Worm (Caenorhabditis elegans) whole organism, mixed stage, embryonic: ENCODE data around the gene nta-1.
"Not testable (repeated sequence)": the region's sequence is repeated elsewhere in the genome, so short reads cannot be mapped to it uniquely, and the experiment has no call there.

Experiments used
- bed-3 ChIP-seq: fragments of 200-800 bp; sonication (Bioruptor generic); optimal IDR thresholded peaks from 3 replicates; lab custom pipeline; 2018; ENCODE audit warnings: mild to moderate bottlenecking, missing genetic modification characterization, moderate library complexity, missing compliant biosample characterization
- blmp-1 ChIP-seq: fragments of 150-350 bp; optimal IDR thresholded peaks from 2 replicates; lab custom pipeline; 2014; ENCODE audit warnings: missing biosample characterization, missing genetic modification characterization
- ceh-39 ChIP-seq: fragments of 150-350 bp; optimal IDR thresholded peaks from 2 replicates; lab custom pipeline; 2014; ENCODE audit warnings: missing biosample characterization, missing genetic modification characterization
- ceh-43 ChIP-seq: fragments of 200-800 bp; sonication (Bioruptor generic); optimal IDR thresholded peaks from 2 replicates; lab custom pipeline; 2018; ENCODE audit warnings: mild to moderate bottlenecking, missing genetic modification characterization, moderate library complexity, missing compliant biosample characterization
- ceh-83 ChIP-seq: fragments of 200-800 bp; sonication (Bioruptor generic); optimal IDR thresholded peaks from 2 replicates; lab custom pipeline; 2018; ENCODE audit warnings: mild to moderate bottlenecking, missing genetic modification characterization, missing compliant biosample characterization
- ces-1 ChIP-seq: fragments of 150-350 bp; optimal IDR thresholded peaks from 2 replicates; lab custom pipeline; 2014; ENCODE audit warnings: missing biosample characterization, missing genetic modification reagents, missing genetic modification characterization
- cnd-1 ChIP-seq: fragments of 200-800 bp; sonication (Bioruptor generic); optimal IDR thresholded peaks from 2 replicates; lab custom pipeline; 2018; ENCODE audit warnings: mild to moderate bottlenecking, missing genetic modification characterization, missing compliant biosample characterization
- drap-1 ChIP-seq: fragments of 200-800 bp; sonication (Bioruptor generic); optimal IDR thresholded peaks from 3 replicates; lab custom pipeline; 2018; ENCODE audit warnings: mild to moderate bottlenecking, missing genetic modification characterization, missing compliant biosample characterization
- elt-1 ChIP-seq: sonication (generic microtip); optimal IDR thresholded peaks from 2 replicates; lab custom pipeline; 2017; ENCODE audit warnings: missing genetic modification characterization, mild to moderate bottlenecking, missing compliant biosample characterization, antibody characterized with exemption, moderate library complexity, borderline replicate concordance; ENCODE audit not compliant: insufficient read depth
- elt-3 ChIP-seq: fragments of 150-350 bp; optimal IDR thresholded peaks from 2 replicates; lab custom pipeline; 2014; ENCODE audit warnings: missing biosample characterization, missing genetic modification characterization
- flh-1 ChIP-seq: fragments of 200-800 bp; sonication (Bioruptor generic); optimal IDR thresholded peaks from 2 replicates; lab custom pipeline; 2018; ENCODE audit warnings: mild to moderate bottlenecking, missing genetic modification characterization, moderate library complexity, missing compliant biosample characterization
- ham-2 ChIP-seq: fragments of 200-800 bp; sonication (Bioruptor generic); optimal IDR thresholded peaks from 2 replicates; lab custom pipeline; 2018; ENCODE audit warnings: mild to moderate bottlenecking, missing genetic modification characterization, missing compliant biosample characterization
- hlh-1 ChIP-seq: fragments of 150-350 bp; optimal IDR thresholded peaks from 2 replicates; lab custom pipeline; 2014; ENCODE audit warnings: missing biosample characterization, missing genetic modification reagents, missing genetic modification characterization
- lin-13 ChIP-seq: fragments of 150-350 bp; optimal IDR thresholded peaks from 2 replicates; lab custom pipeline; 2014; ENCODE audit warnings: missing biosample characterization, missing genetic modification characterization
- lin-32 ChIP-seq: fragments of 200-800 bp; sonication (Bioruptor generic); optimal IDR thresholded peaks from 2 replicates; lab custom pipeline; 2018; ENCODE audit warnings: mild to moderate bottlenecking, missing genetic modification characterization, missing compliant biosample characterization
- mab-5 ChIP-seq: fragments of 150-350 bp; optimal IDR thresholded peaks from 2 replicates; lab custom pipeline; 2014; ENCODE audit warnings: missing biosample characterization, missing genetic modification characterization
- mep-1 ChIP-seq: fragments of 150-350 bp; optimal IDR thresholded peaks from 2 replicates; lab custom pipeline; 2017; ENCODE audit warnings: missing biosample characterization, missing genetic modification reagents, missing genetic modification characterization, inconsistent platforms
- mls-2 ChIP-seq: sonication (generic microtip); optimal IDR thresholded peaks from 2 replicates; lab custom pipeline; 2016; ENCODE audit warnings: mild to moderate bottlenecking, missing genetic modification characterization, moderate library complexity, missing compliant biosample characterization
- nhr-12 ChIP-seq: fragments of 150-350 bp; optimal IDR thresholded peaks from 2 replicates; lab custom pipeline; 2014; ENCODE audit warnings: missing biosample characterization, missing genetic modification characterization
- nhr-2 ChIP-seq: fragments of 150-350 bp; optimal IDR thresholded peaks from 2 replicates; lab custom pipeline; 2014; ENCODE audit warnings: missing biosample characterization, missing genetic modification characterization
- nhr-237 ChIP-seq: fragments of 150-350 bp; optimal IDR thresholded peaks from 2 replicates; lab custom pipeline; 2014; ENCODE audit warnings: missing biosample characterization, missing genetic modification characterization
- nhr-28 ChIP-seq: fragments of 150-350 bp; optimal IDR thresholded peaks from 2 replicates; lab custom pipeline; 2014; ENCODE audit warnings: missing biosample characterization, missing genetic modification characterization
- nhr-76 ChIP-seq: sonication (generic microtip); optimal IDR thresholded peaks from 2 replicates; lab custom pipeline; 2017; ENCODE audit warnings: missing biosample characterization, missing genetic modification characterization
- sem-2 ChIP-seq: fragments of 200-800 bp; sonication (Bioruptor generic); optimal IDR thresholded peaks from 2 replicates; lab custom pipeline; 2018; ENCODE audit warnings: mild to moderate bottlenecking, missing genetic modification characterization, missing compliant biosample characterization
- snpc-4 ChIP-seq: fragments of 150-350 bp; optimal IDR thresholded peaks from 2 replicates; lab custom pipeline; 2014; ENCODE audit warnings: missing biosample characterization, missing genetic modification characterization
- sptf-1 ChIP-seq: sonication (generic microtip); optimal IDR thresholded peaks from 2 replicates; lab custom pipeline; 2017; ENCODE audit warnings: mild to moderate bottlenecking, missing genetic modification characterization, moderate library complexity, missing compliant biosample characterization
- tbx-8 ChIP-seq: fragments of 200-800 bp; sonication (Bioruptor generic); optimal IDR thresholded peaks from 2 replicates; lab custom pipeline; 2018; ENCODE audit warnings: mild to moderate bottlenecking, missing genetic modification characterization, moderate library complexity, missing compliant biosample characterization
- unc-120 ChIP-seq: sonication (generic microtip); optimal IDR thresholded peaks from 2 replicates; lab custom pipeline; 2017; ENCODE audit warnings: missing genetic modification characterization, missing compliant biosample characterization; ENCODE audit not compliant: poor library complexity, severe bottlenecking
- unc-39 ChIP-seq: fragments of 150-350 bp; optimal IDR thresholded peaks from 2 replicates; lab custom pipeline; 2014; ENCODE audit warnings: missing biosample characterization, missing genetic modification characterization
- unc-62 ChIP-seq: fragments of 150-350 bp; optimal IDR thresholded peaks from 2 replicates; lab custom pipeline; 2014; ENCODE audit warnings: missing biosample characterization, missing genetic modification reagents, missing genetic modification characterization
- zip-8 ChIP-seq: fragments of 150-350 bp; optimal IDR thresholded peaks from 2 replicates; lab custom pipeline; 2014; ENCODE audit warnings: missing biosample characterization, missing genetic modification characterization
- ztf-11 ChIP-seq: fragments of 150-350 bp; optimal IDR thresholded peaks from 2 replicates; lab custom pipeline; 2014; ENCODE audit warnings: missing biosample characterization, missing genetic modification characterization

nta-1 gene

ce11 chrII:3773130-3773529, 29.5 kb upstream of the nta-1 start, which contains the start of gene T24E12.10:
Gene T24E12.10 (minus strand): TSS chrII:3773230.
- TF ChIP-seq flh-1 (GFP tag; lab: Kevin White, UChicago) (no peak), mls-2 (tag; lab: Kevin White, UChicago) (no peak), blmp-1 (tag; lab: Kevin White, UChicago) (no peak), unc-62 (GFP tag; lab: Kevin White, UChicago) (no peak), ceh-39 (tag; lab: Kevin White, UChicago) (no peak), snpc-4 (tag; lab: Kevin White, UChicago) (no peak), lin-13 (tag; lab: Kevin White, UChicago) (no peak), unc-120 (no peak), sptf-1 (tag; lab: Kevin White, UChicago) (no peak), nhr-237 (tag; lab: Kevin White, UChicago) (no peak), bed-3 (GFP tag; lab: Kevin White, UChicago) (no peak), hlh-1 (tag; lab: Kevin White, UChicago) (no peak), lin-32 (GFP tag; lab: Kevin White, UChicago) (no peak), mep-1 (tag; lab: Kevin White, UChicago) (no peak), mab-5 (tag; lab: Kevin White, UChicago) (no peak), sem-2 (GFP tag; lab: Kevin White, UChicago) (no peak), elt-3 (tag; lab: Kevin White, UChicago) (no peak), ztf-11 (tag; lab: Kevin White, UChicago) (no peak), nhr-12 (tag; lab: Kevin White, UChicago) (no peak), zip-8 (tag; lab: Kevin White, UChicago) (no peak)

ce11 chrII:3771640-3772039, 28.0 kb upstream of the nta-1 start:
- TF ChIP-seq elt-3 (tag; lab: Kevin White, UChicago), result no peak
- no peak for TF ChIP-seq cnd-1 (tag; lab: Kevin White, UChicago)
- TF ChIP-seq elt-1, result no peak
- TF ChIP-seq nhr-2 (tag; lab: Kevin White, UChicago), result no peak
- no peak for TF ChIP-seq mep-1 (tag; lab: Kevin White, UChicago)
- TF ChIP-seq nhr-28, result no peak
- no peak for TF ChIP-seq snpc-4 (tag; lab: Kevin White, UChicago)
- TF ChIP-seq mls-2 (tag; lab: Kevin White, UChicago), result no peak
- TF ChIP-seq unc-120, result no peak
- TF ChIP-seq ceh-83 (GFP tag; lab: Kevin White, UChicago), result no peak
- TF ChIP-seq unc-39, result no peak
- TF ChIP-seq ceh-39 (tag; lab: Kevin White, UChicago), result no peak
- TF ChIP-seq ceh-43, result no peak
- no peak for TF ChIP-seq tbx-8
- TF ChIP-seq nhr-76, result no peak

ce11 chrII:3764486-3764885, 20.9 kb upstream of the nta-1 start, which contains the start of gene srx-112:
Gene srx-112 (minus strand): TSS chrII:3764586.
- TF ChIP-seq lin-32 (GFP tag; lab: Kevin White, UChicago) (no peak), snpc-4 (tag; lab: Kevin White, UChicago) (no peak), ceh-43 (no peak), unc-39 (no peak), elt-3 (tag; lab: Kevin White, UChicago) (no peak), unc-62 (GFP tag; lab: Kevin White, UChicago) (no peak), ceh-39 (tag; lab: Kevin White, UChicago) (no peak), ces-1 (GFP tag; lab: Kevin White, UChicago) (no peak), bed-3 (GFP tag; lab: Kevin White, UChicago) (no peak), nhr-76 (no peak), tbx-8 (no peak), nhr-12 (tag; lab: Kevin White, UChicago) (no peak), hlh-1 (tag; lab: Kevin White, UChicago) (no peak), flh-1 (GFP tag; lab: Kevin White, UChicago) (no peak)

ce11 chrII:3761599-3761998, 18.0 kb upstream of the nta-1 start, which contains the start of gene T24E12.6:
Gene T24E12.6 (minus strand): TSS chrII:3761699.
- TF ChIP-seq elt-1; sptf-1 (tag; lab: Kevin White, UChicago); drap-1 (GFP tag; lab: Kevin White, UChicago): not testable (repeated sequence)

- TF ChIP-seq lin-32 (GFP tag; lab: Kevin White, UChicago) (no peak), sem-2 (GFP tag; lab: Kevin White, UChicago) (no peak), snpc-4 (tag; lab: Kevin White, UChicago) (no peak), ztf-11 (tag; lab: Kevin White, UChicago) (no peak), tbx-8 (no peak), ham-2 (GFP tag; lab: Kevin White, UChicago) (no peak), hlh-1 (tag; lab: Kevin White, UChicago) (no peak), unc-62 (GFP tag; lab: Kevin White, UChicago) (no peak), sptf-1 (tag; lab: Kevin White, UChicago) (no peak)
- TF ChIP-seq, all 35 proteins: peak for 0
Observed at ce11 chrII:3759010-3759409, 15.4 kb upstream of the nta-1 start, which contains the start of gene T24E12.12. Gene T24E12.12 (plus strand): TSS chrII:3759290.
